Worm (Caenorhabditis elegans) whole organism, L2 larva: ENCODE results near the gene F35B12.9.
A peak's percentile ranks its signal among the peaks of the same experiment; 100 is the strongest.

Experiments
- C34F6.9 ChIP-seq: fragments of 150-350 bp; optimal IDR thresholded peaks from 2 replicates; lab custom pipeline; 2014; ENCODE audit warnings: missing biosample characterization, missing genetic modification characterization
- F13H6.1 ChIP-seq: sonication (generic microtip); optimal IDR thresholded peaks from 2 replicates; lab custom pipeline; 2016; ENCODE audit warnings: missing genetic modification characterization, missing compliant biosample characterization
- R02D3.7 ChIP-seq: fragments of 150-350 bp; optimal IDR thresholded peaks from 2 replicates; lab custom pipeline; 2014; ENCODE audit warnings: missing biosample characterization, missing genetic modification characterization
- Y55F3AM.14 ChIP-seq: fragments of 200-800 bp; sonication (Bioruptor generic); optimal IDR thresholded peaks from 2 replicates; lab custom pipeline; 2018; ENCODE audit warnings: mild to moderate bottlenecking, missing genetic modification characterization, missing compliant biosample characterization
- ZK546.5 ChIP-seq: sonication (generic microtip); optimal IDR thresholded peaks from 2 replicates; lab custom pipeline; 2017; ENCODE audit warnings: missing biosample characterization, missing genetic modification characterization
- alr-1 ChIP-seq: fragments of 150-350 bp; optimal IDR thresholded peaks from 2 replicates; lab custom pipeline; 2014; ENCODE audit warnings: missing biosample characterization, missing genetic modification characterization
- aly-2 ChIP-seq: fragments of 150-350 bp; optimal IDR thresholded peaks from 2 replicates; lab custom pipeline; 2014; ENCODE audit warnings: missing biosample characterization, missing genetic modification characterization
- ama-1 ChIP-seq: fragments of 150-350 bp; optimal IDR thresholded peaks from 2 replicates; lab custom pipeline; 2018; ENCODE audit warnings: inconsistent platforms
- blmp-1 ChIP-seq: sonication (generic microtip); optimal IDR thresholded peaks from 2 replicates; lab custom pipeline; 2017; ENCODE audit warnings: missing genetic modification characterization, mild to moderate bottlenecking, missing compliant biosample characterization, antibody characterized with exemption, moderate library complexity; ENCODE audit not compliant: insufficient read depth
- ceh-16 ChIP-seq: fragments of 150-350 bp; optimal IDR thresholded peaks from 2 replicates; lab custom pipeline; 2014; ENCODE audit warnings: missing biosample characterization, missing genetic modification characterization
- ceh-82 ChIP-seq: fragments of 150-350 bp; optimal IDR thresholded peaks from 2 replicates; lab custom pipeline; 2014; ENCODE audit warnings: missing biosample characterization, missing genetic modification characterization
- crh-2 ChIP-seq: sonication (generic microtip); optimal IDR thresholded peaks from 2 replicates; lab custom pipeline; 2017; ENCODE audit warnings: missing biosample characterization, missing genetic modification characterization
- dmd-4 ChIP-seq: sonication (generic microtip); optimal IDR thresholded peaks from 2 replicates; lab custom pipeline; 2017; ENCODE audit warnings: missing biosample characterization, missing genetic modification characterization
- egl-27 ChIP-seq: sonication (generic microtip); optimal IDR thresholded peaks from 3 replicates; lab custom pipeline; 2017; ENCODE audit warnings: missing biosample characterization, missing genetic modification reagents, missing genetic modification characterization
- elt-1 ChIP-seq: fragments of 150-350 bp; optimal IDR thresholded peaks from 2 replicates; lab custom pipeline; 2014; ENCODE audit warnings: missing biosample characterization, missing genetic modification characterization
- elt-3 ChIP-seq: sonication (generic microtip); optimal IDR thresholded peaks from 2 replicates; lab custom pipeline; 2017; ENCODE audit warnings: missing biosample characterization, missing genetic modification characterization
- fos-1 ChIP-seq: fragments of 150-350 bp; optimal IDR thresholded peaks from 2 replicates; lab custom pipeline; 2014; ENCODE audit warnings: missing biosample characterization, missing genetic modification characterization
- gmeb-1 ChIP-seq: fragments of 150-350 bp; optimal IDR thresholded peaks from 2 replicates; lab custom pipeline; 2014; ENCODE audit warnings: missing biosample characterization, missing genetic modification characterization
- lin-11 ChIP-seq: fragments of 150-350 bp; sonication (generic microtip); optimal IDR thresholded peaks from 2 replicates; lab custom pipeline; 2014; ENCODE audit warnings: missing biosample characterization, missing genetic modification characterization, inconsistent platforms, mixed read lengths
- lin-13 ChIP-seq: fragments of 150-350 bp; optimal IDR thresholded peaks from 2 replicates; lab custom pipeline; 2014; ENCODE audit warnings: missing biosample characterization, missing genetic modification reagents, missing genetic modification characterization
- lin-39 ChIP-seq: fragments of 150-350 bp; optimal IDR thresholded peaks from 2 replicates; lab custom pipeline; 2014; ENCODE audit warnings: missing biosample characterization, missing genetic modification reagents, missing genetic modification characterization
- lsy-2 ChIP-seq, 2 experiments: fragments of 150-350 bp in 1 of 2; sonication (generic microtip) in 1 of 2; optimal IDR thresholded peaks; 2 replicates each; lab custom pipeline; 2014 to 2017; ENCODE audit warnings: missing biosample characterization in 2 of 2, missing genetic modification characterization in 2 of 2
- mab-5 ChIP-seq: fragments of 150-350 bp; optimal IDR thresholded peaks from 2 replicates; lab custom pipeline; 2014; ENCODE audit warnings: missing biosample characterization, missing genetic modification characterization
- mbf-1 ChIP-seq: sonication (generic microtip); optimal IDR thresholded peaks from 2 replicates; lab custom pipeline; 2017; ENCODE audit warnings: missing biosample characterization, missing genetic modification characterization
- mdl-1 ChIP-seq, 2 experiments: fragments of 150-350 bp in 1 of 2; sonication (generic microtip) in 1 of 2; optimal IDR thresholded peaks; 2 replicates each; lab custom pipeline; 2017; ENCODE audit warnings: missing biosample characterization in 2 of 2, missing genetic modification characterization in 2 of 2
- nhr-10 ChIP-seq: sonication (generic microtip); optimal IDR thresholded peaks from 2 replicates; lab custom pipeline; 2017; ENCODE audit warnings: missing biosample characterization, missing genetic modification characterization
- nhr-11 ChIP-seq: fragments of 150-350 bp; optimal IDR thresholded peaks from 2 replicates; lab custom pipeline; 2014; ENCODE audit warnings: missing biosample characterization, missing genetic modification characterization
- nhr-12 ChIP-seq: fragments of 150-350 bp; optimal IDR thresholded peaks from 2 replicates; lab custom pipeline; 2014; ENCODE audit warnings: missing biosample characterization, missing genetic modification characterization
- nhr-129 ChIP-seq: fragments of 150-350 bp; optimal IDR thresholded peaks from 2 replicates; lab custom pipeline; 2014; ENCODE audit warnings: missing biosample characterization, missing genetic modification characterization
- nhr-21 ChIP-seq: fragments of 150-350 bp; optimal IDR thresholded peaks from 2 replicates; lab custom pipeline; 2014; ENCODE audit warnings: missing biosample characterization, missing genetic modification characterization
- nhr-23 ChIP-seq: fragments of 150-350 bp; optimal IDR thresholded peaks from 2 replicates; lab custom pipeline; 2014; ENCODE audit warnings: missing biosample characterization, missing genetic modification reagents, missing genetic modification characterization
- nhr-237 ChIP-seq: fragments of 150-350 bp; optimal IDR thresholded peaks from 2 replicates; lab custom pipeline; 2014; ENCODE audit warnings: missing biosample characterization, missing genetic modification characterization
- nhr-6 ChIP-seq: fragments of 150-350 bp; optimal IDR thresholded peaks from 2 replicates; lab custom pipeline; 2014; ENCODE audit warnings: missing biosample characterization, missing genetic modification characterization
- nhr-77 ChIP-seq: fragments of 150-350 bp; optimal IDR thresholded peaks from 2 replicates; lab custom pipeline; 2014; ENCODE audit warnings: missing biosample characterization, missing genetic modification characterization
- peb-1 ChIP-seq: fragments of 150-350 bp; optimal IDR thresholded peaks from 2 replicates; lab custom pipeline; 2014; ENCODE audit warnings: missing biosample characterization, missing genetic modification characterization
- sem-4 ChIP-seq: fragments of 150-350 bp; optimal IDR thresholded peaks from 2 replicates; lab custom pipeline; 2014; ENCODE audit warnings: missing biosample characterization, missing genetic modification reagents, missing genetic modification characterization
- skn-1 ChIP-seq: sonication (generic microtip); optimal IDR thresholded peaks from 2 replicates; lab custom pipeline; 2017; ENCODE audit warnings: missing biosample characterization, missing genetic modification characterization
- sma-3 ChIP-seq: sonication (generic microtip); optimal IDR thresholded peaks from 2 replicates; lab custom pipeline; 2016; ENCODE audit warnings: missing genetic modification reagents, missing genetic modification characterization, missing compliant biosample characterization
- sma-9 ChIP-seq, 2 experiments: fragments of 150-350 bp in 1 of 2; sonication (generic microtip) in 1 of 2; optimal IDR thresholded peaks; 2 replicates each; lab custom pipeline; 2014 to 2016; ENCODE audit warnings: missing genetic modification characterization in 2 of 2, mild to moderate bottlenecking in 1 of 2, missing biosample characterization in 1 of 2, missing compliant biosample characterization in 1 of 2, missing genetic modification reagents in 1 of 2, moderate library complexity in 1 of 2
- snpc-4 ChIP-seq: fragments of 150-350 bp; optimal IDR thresholded peaks from 2 replicates; lab custom pipeline; 2014; ENCODE audit warnings: missing biosample characterization, missing genetic modification characterization
- unc-39 ChIP-seq: fragments of 150-350 bp; optimal IDR thresholded peaks from 2 replicates; lab custom pipeline; 2014; ENCODE audit warnings: missing biosample characterization, missing genetic modification characterization
- unc-55 ChIP-seq: fragments of 150-350 bp; sonication (generic microtip); optimal IDR thresholded peaks from 3 replicates; lab custom pipeline; 2014; ENCODE audit warnings: missing biosample characterization, missing genetic modification reagents, missing genetic modification characterization
- unc-62 ChIP-seq: fragments of 150-350 bp; optimal IDR thresholded peaks from 2 replicates; lab custom pipeline; 2014; ENCODE audit warnings: missing biosample characterization, missing genetic modification reagents, missing genetic modification characterization
- zag-1 ChIP-seq: fragments of 150-350 bp; optimal IDR thresholded peaks from 2 replicates; lab custom pipeline; 2014; ENCODE audit warnings: missing biosample characterization, missing genetic modification characterization
- ztf-1 ChIP-seq: fragments of 200-800 bp; sonication (Bioruptor generic); conservative IDR thresholded peaks from 2 replicates; pipeline ENCODE4 v1.3.6; 2022; ENCODE audit warnings: missing genetic modification characterization, missing compliant biosample characterization
- ztf-11 ChIP-seq: sonication (generic microtip); optimal IDR thresholded peaks from 2 replicates; lab custom pipeline; 2017; ENCODE audit warnings: missing biosample characterization, missing genetic modification characterization
- ztf-4 ChIP-seq: fragments of 150-350 bp; optimal IDR thresholded peaks from 2 replicates; lab custom pipeline; 2014; ENCODE audit warnings: missing biosample characterization, missing genetic modification characterization

F35B12.9 gene

DNA sequence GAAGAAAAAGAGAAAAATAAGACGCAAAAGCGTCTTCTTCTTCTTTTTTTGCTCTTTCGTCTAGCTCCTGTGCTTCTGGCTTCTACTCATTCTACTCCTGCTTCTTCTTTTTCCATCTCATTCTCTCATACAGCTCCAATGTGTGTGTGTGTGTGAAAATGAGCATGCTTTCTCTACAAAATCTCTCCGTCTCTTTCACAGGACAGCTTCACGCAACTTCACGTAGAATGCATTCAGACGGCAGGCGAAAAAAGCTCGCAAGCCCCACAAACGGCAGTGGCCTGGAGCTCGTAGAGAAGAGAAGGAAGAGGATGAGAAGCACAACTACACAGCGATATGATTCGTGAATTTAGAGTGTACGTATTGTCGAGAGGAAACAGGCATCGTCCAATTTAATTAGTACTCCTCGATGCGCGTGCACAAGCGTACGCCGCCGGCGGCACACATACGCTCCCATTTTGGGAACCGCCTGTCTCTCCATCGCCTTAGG, 40.4 kb downstream of the F35B12.9 start:
- peak in 1 of 2 experiments; percentile 71 for TF ChIP-seq lsy-2 (tag; optimal IDR thresholded peaks at IDR 0.05; lab: Kevin White, UChicago)
- no peak for TF ChIP-seq lin-39 (tag; lab: Kevin White, UChicago)
- no peak for TF ChIP-seq crh-2 (tag; lab: Kevin White, UChicago)
- TF ChIP-seq nhr-11 (tag; lab: Kevin White, UChicago) = no peak
- peak; percentile 62 for TF ChIP-seq F13H6.1 (tag; lab: Kevin White, UChicago)
- no peak for TF ChIP-seq lin-13
- TF ChIP-seq ztf-11 (tag; lab: Kevin White, UChicago) = no peak
- TF ChIP-seq blmp-1 (tag; lab: Kevin White, UChicago) = no peak
- no peak for TF ChIP-seq ZK546.5 (tag; lab: Kevin White, UChicago)
- TF ChIP-seq ztf-1 (GFP tag; lab: Robert Waterston, UW) = no peak
- TF ChIP-seq Y55F3AM.14 (GFP tag; lab: Kevin White, UChicago) = no peak
- TF ChIP-seq ceh-82 (tag; lab: Kevin White, UChicago) = no peak
- TF ChIP-seq peb-1 (tag; lab: Kevin White, UChicago) = no peak
- TF ChIP-seq elt-1 (tag; lab: Kevin White, UChicago) = no peak
- peak in 1 of 2 experiments; percentile 73 for TF ChIP-seq mdl-1 (tag; optimal IDR thresholded peaks at IDR 0.05; lab: Kevin White, UChicago)
- peak; percentile 68 for TF ChIP-seq nhr-6 (tag; lab: Kevin White, UChicago)
- TF ChIP-seq ztf-4 = peak; percentile 4
- TF ChIP-seq aly-2 (tag; lab: Kevin White, UChicago) = no peak
- TF ChIP-seq egl-27 = no peak
- no peak for TF ChIP-seq skn-1
- no peak for TF ChIP-seq sma-3 (GFP tag; lab: Kevin White, UChicago)
- peak; percentile 64 for TF ChIP-seq zag-1 (tag; lab: Kevin White, UChicago)
- TF ChIP-seq ceh-16 (tag; lab: Kevin White, UChicago) = no peak
- no peak for TF ChIP-seq nhr-77 (tag; lab: Kevin White, UChicago)
- TF ChIP-seq mab-5 = no peak
- peak; percentile 58 for TF ChIP-seq lin-11 (tag; lab: Kevin White, UChicago)
- TF ChIP-seq dmd-4 = no peak
- TF ChIP-seq snpc-4 (tag; lab: Kevin White, UChicago) = no peak
- no peak for TF ChIP-seq nhr-23 (tag; lab: Kevin White, UChicago)
- peak; percentile 93 for TF ChIP-seq unc-55
- TF ChIP-seq elt-3 (tag; lab: Kevin White, UChicago) = no peak
- no peak for TF ChIP-seq mbf-1 (tag; lab: Kevin White, UChicago)
- TF ChIP-seq unc-39 = no peak
- TF ChIP-seq nhr-237 (tag; lab: Kevin White, UChicago) = no peak
- TF ChIP-seq nhr-21 (tag; lab: Kevin White, UChicago) = peak; percentile 3
- no peak for TF ChIP-seq alr-1
- peak; percentile 42 for TF ChIP-seq sma-9 (GFP tag; optimal IDR thresholded peaks at IDR 0.05; lab: Kevin White, UChicago)
- TF ChIP-seq sma-9 (tag; optimal IDR thresholded peaks at IDR 0.05; lab: Kevin White, UChicago) = no peak
- TF ChIP-seq R02D3.7 (tag; lab: Kevin White, UChicago) = no peak
- peak; percentile 62 for TF ChIP-seq sem-4 (tag; lab: Kevin White, UChicago)
- TF ChIP-seq nhr-129 (tag; lab: Kevin White, UChicago) = peak; percentile 81
- no peak for TF ChIP-seq fos-1
- TF ChIP-seq C34F6.9 (tag; lab: Kevin White, UChicago) = peak; percentile 87
- no peak for TF ChIP-seq gmeb-1 (tag; lab: Kevin White, UChicago)
- TF ChIP-seq, all 48 proteins: peak for 13

DNA sequence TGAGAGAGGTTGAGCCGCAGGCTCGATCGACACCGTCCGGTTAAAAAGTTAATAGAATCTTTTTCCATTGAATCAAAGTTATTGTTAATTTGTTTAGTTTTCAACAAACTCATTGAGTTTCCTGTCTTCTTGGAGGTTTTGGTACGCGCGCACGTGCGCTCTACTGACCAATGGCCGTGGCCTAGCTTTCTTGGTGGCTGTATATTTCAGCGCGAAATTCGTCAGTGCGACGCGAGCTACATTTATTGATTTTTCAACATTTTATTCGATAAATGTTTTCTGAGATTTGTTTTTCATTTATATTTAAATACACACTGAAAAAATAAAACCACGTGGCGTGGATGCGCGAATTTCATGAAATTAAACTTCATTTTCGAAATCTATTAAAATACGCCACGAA, 43.2 kb downstream of the F35B12.9 start, which contains the start of gene bir-1:
Gene bir-1, plus strand, starts transcription at position 312 of the 400 bp plus-strand sequence.
- TF ChIP-seq nhr-77 (tag; lab: Kevin White, UChicago) (no peak), nhr-21 (tag; lab: Kevin White, UChicago) (no peak), skn-1 (no peak), blmp-1 (tag; lab: Kevin White, UChicago) (no peak), mdl-1 (tag; optimal IDR thresholded peaks at IDR 0.05; lab: Kevin White, UChicago) (peak; percentile 44 to 75), alr-1 (no peak), ceh-82 (tag; lab: Kevin White, UChicago) (no peak), R02D3.7 (tag; lab: Kevin White, UChicago) (no peak), lin-11 (tag; lab: Kevin White, UChicago) (no peak), nhr-11 (tag; lab: Kevin White, UChicago) (no peak), ZK546.5 (tag; lab: Kevin White, UChicago) (no peak), zag-1 (tag; lab: Kevin White, UChicago) (no peak), unc-55 (peak; percentile 90), dmd-4 (no peak), nhr-237 (tag; lab: Kevin White, UChicago) (no peak), ztf-1 (GFP tag; lab: Robert Waterston, UW) (no peak), unc-39 (no peak), nhr-12 (tag; lab: Kevin White, UChicago) (no peak), elt-3 (tag; lab: Kevin White, UChicago) (no peak), ama-1 (lab: Kevin White, UChicago) (no peak), fos-1 (peak; percentile 55), nhr-10 (no peak), gmeb-1 (tag; lab: Kevin White, UChicago) (peak; percentile 59), peb-1 (tag; lab: Kevin White, UChicago) (no peak), lin-13 (peak; percentile 70), unc-62 (GFP tag; lab: Kevin White, UChicago) (no peak), crh-2 (tag; lab: Kevin White, UChicago) (peak; percentile 68), lin-39 (tag; lab: Kevin White, UChicago) (no peak), nhr-23 (tag; lab: Kevin White, UChicago) (no peak), nhr-6 (tag; lab: Kevin White, UChicago) (no peak), mab-5 (no peak), nhr-129 (tag; lab: Kevin White, UChicago) (peak; percentile 58), F13H6.1 (tag; lab: Kevin White, UChicago) (peak; percentile 46), sem-4 (tag; lab: Kevin White, UChicago) (no peak), egl-27 (no peak), elt-1 (tag; lab: Kevin White, UChicago) (no peak), sma-9 (GFP tag; optimal IDR thresholded peaks at IDR 0.05; lab: Kevin White, UChicago) (peak; percentile 69), sma-9 (tag; optimal IDR thresholded peaks at IDR 0.05; lab: Kevin White, UChicago) (no peak)
